Worm (Caenorhabditis elegans) whole organism, L4/young adult: ENCODE measurements around the gene T16G1.18.

Experiments used
- W03F9.2 ChIP-seq: fragments of 150-350 bp; optimal IDR thresholded peaks from 2 replicates; lab custom pipeline; 2014; ENCODE audit warnings: missing biosample characterization, missing genetic modification characterization
- dao-5 ChIP-seq: sonication (generic microtip); optimal IDR thresholded peaks from 2 replicates; lab custom pipeline; 2016; ENCODE audit warnings: missing genotype, missing genetic modification characterization, moderate library complexity, missing compliant biosample characterization
- him-1 ChIP-seq: sonication (generic microtip); optimal IDR thresholded peaks from 2 replicates; lab custom pipeline; 2016; ENCODE audit warnings: missing genotype, missing genetic modification reagents, missing genetic modification characterization, missing compliant biosample characterization

The T16G1.18 gene

ce11 chrV:12950812-12951528 lies at the start of gene T16G1.18, which contains the start of gene T16G1.9:
T16G1.18 (plus strand) TSS chrV:12951304.
T16G1.9 (minus strand) TSS chrV:12950862.
- TF ChIP-seq W03F9.2 (no peak), him-1 (no peak), dao-5 (no peak)

ce11 chrV:12904054-12904453 lies 47.0 kb upstream of the T16G1.18 start, which contains the start of gene ttr-27:
ttr-27 (minus strand) TSS chrV:12904098.
- no peak for TF ChIP-seq him-1
- no peak for TF ChIP-seq dao-5
- no peak for TF ChIP-seq W03F9.2

DNA sequence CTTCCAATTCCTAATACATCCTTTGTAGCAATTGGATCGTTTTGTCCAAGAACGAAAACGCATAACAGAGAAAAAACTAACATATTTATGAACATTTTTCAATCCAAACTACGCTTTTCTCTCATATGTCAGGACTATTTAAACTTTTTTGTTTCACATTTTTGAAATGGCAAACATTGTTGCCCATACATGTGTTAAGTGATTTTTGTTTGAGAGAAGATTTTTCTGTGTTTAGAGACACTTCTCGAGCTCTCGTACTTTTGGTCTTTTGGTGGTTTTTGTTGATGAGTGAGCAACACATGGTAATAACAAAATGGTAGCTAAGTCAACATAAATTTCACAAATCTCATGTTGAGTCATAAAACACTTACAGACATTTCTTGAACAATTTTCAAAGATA lies 46.0 kb upstream of the T16G1.18 start, which contains the start of gene ttr-28:
TSS of gene ttr-28 (minus strand) at position 101 of the 400 bp plus-strand sequence.
- TF ChIP-seq dao-5 (no peak), him-1 (no peak), W03F9.2 (no peak)

- TF ChIP-seq W03F9.2 (no peak), dao-5 (no peak), him-1 (no peak)
Measured at ce11 chrV:12906732-12907131, 44.4 kb upstream of the T16G1.18 start, which contains the start of gene ttr-29. ttr-29 (minus strand) TSS chrV:12906832.

DNA sequence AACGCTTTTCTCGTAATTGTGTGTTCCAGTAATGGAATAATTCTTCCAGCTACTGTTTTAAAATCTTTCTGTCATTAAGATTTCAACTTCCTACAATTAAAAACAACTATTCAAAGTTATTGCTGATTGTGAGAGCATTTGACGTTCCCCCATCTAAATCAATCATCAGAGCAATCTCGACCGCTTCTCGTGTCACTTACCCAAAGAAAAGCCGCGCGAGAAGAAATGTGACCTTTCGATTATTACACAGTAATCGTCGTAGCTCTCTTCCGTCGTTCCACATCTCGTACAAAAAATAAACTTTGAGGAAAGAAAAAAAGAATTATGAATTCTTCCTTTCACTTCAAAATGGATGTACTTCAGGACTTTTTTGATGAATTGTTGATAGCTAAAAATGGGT lies 43.7 kb upstream of the T16G1.18 start:
- TF ChIP-seq dao-5, result no peak
- TF ChIP-seq W03F9.2, result no peak
- TF ChIP-seq him-1, result no peak

ce11 chrV:12908614-12909013 lies 42.5 kb upstream of the T16G1.18 start:
- no peak for TF ChIP-seq him-1
- TF ChIP-seq W03F9.2, result no peak
- TF ChIP-seq dao-5, result no peak

- TF ChIP-seq dao-5 (no peak), him-1 (no peak), W03F9.2 (peak; percentile 40)
Measured at ce11 chrV:12909544-12910157, 41.5 kb upstream of the T16G1.18 start, which contains the start of gene nid-1. nid-1 (plus strand) TSS chrV:12910107.

DNA sequence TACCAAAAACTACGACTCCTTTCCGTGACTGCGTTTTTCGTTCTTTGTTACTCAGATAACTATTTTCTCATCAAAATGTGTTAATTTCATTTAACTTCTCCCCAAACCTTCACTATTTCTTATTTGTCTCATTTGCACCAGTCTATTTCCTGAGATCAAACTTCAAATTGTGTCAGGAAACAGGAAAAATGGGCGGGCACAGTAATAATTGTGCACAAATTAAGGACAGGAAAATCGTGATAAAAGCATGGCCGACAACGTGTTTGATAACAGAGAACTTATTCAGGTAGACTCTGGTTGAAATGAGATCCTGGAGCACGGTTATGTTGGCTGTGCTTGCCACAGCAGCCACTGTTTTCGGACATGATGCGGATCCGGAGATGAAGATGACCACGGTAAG lies 31.4 kb upstream of the T16G1.18 start, which contains the start of gene lipl-1:
TSS of gene lipl-1 (plus strand) at position 282 of the 400 bp plus-strand sequence.
- TF ChIP-seq him-1, result no peak
- no peak for TF ChIP-seq W03F9.2
- TF ChIP-seq dao-5, result no peak

DNA sequence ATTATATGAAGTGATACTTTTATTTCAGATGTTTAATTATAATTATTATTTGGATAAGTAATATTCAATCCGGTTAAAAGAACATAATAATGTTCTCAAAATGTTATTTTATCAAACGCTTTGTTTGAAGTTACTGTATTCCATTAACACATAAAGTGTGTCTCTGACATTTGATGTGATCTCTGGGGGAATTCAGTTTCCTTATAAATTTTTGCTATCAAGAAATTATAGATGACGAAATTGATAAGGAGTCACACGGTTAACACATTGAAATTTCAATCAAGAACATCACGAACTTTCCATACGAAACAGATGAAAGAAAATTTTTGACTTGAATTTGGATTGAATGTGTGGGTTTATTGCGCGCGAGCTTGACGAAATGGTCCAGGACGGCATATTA lies 29.4 kb upstream of the T16G1.18 start:
- TF ChIP-seq W03F9.2, result no peak
- TF ChIP-seq him-1, result no peak
- TF ChIP-seq dao-5, result no peak

- TF ChIP-seq dao-5 (no peak), him-1 (no peak)
Measured at ce11 chrV:12922308-12922707, 28.8 kb upstream of the T16G1.18 start, which contains the start of gene dhrs-4. dhrs-4 (plus strand) TSS chrV:12922608.

DNA sequence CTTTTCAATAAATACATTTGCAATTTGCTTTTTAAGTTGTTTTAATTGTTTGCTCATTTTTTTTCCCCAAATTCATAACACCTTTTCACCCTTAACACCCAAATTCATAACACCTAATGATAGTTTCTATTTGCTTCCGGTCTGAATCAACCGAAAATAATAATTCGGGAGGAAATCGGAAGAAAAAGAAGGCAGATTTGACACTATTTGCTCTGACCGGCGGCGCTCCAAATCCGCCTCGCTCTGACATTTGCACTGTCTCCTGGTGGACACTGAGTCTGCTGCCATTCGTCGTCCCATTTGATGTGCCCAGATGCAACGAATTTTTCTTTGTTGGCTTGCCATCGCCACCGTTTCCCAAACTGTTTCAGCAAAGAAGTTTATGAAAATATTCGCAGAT lies 27.0 kb upstream of the T16G1.18 start, which contains the start of gene pqn-67:
TSS of gene pqn-67 (plus strand) at position 301 of the 400 bp plus-strand sequence.
- TF ChIP-seq W03F9.2 (no peak), him-1 (no peak), dao-5 (no peak)

DNA sequence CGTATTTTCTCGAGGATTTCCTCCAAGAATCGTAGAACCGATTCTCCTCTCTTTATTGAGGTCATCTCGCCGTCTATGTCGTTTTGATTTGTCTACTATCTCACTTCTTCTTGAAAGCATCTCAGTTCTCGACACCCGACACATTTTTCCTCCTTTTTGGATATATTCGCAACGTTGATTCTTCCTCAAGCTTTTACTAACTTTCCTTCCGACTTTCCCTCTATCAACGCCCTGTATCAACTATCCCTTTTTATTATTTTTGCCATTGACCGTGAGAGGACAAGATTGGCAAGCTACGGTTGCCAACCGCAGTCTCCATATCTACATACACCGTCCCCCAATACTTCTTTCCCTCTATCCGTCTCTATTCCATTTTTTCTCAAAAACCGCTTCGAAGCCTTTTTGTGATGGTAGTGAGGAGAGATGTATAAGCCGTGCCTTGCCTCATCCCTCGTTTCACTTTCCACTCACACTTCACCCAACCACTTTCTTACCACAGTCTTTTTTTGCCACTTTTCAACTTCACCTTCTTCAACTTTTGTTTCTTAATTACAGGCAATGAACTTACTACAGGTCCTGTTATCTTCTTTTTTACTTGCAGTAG lies 22.1 kb upstream of the T16G1.18 start, which contains the start of gene T16G1.2:
TSS of gene T16G1.2 (plus strand) at position 554 of the 604 bp plus-strand sequence.
- TF ChIP-seq W03F9.2, result no peak
- TF ChIP-seq him-1, result no peak
- TF ChIP-seq dao-5, result no peak

DNA sequence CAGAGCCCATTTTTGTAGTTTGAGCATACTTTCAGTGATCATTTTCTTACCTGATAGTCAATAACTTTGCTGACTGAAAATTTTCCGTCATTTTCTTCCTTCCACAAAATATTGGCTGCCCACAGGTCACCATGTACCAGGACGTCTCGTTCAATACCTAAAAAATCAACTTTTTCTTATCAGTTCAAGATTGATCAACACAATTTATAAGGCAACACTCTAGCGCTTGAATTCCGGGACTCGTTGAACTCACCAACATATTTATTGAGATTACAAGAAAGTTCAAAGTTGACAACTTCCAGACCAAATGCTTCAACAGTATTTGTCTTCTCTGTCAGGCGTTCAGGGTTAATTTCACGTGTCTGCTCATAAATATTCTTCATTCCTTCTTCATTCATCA lies 17.4 kb upstream of the T16G1.18 start:
- TF ChIP-seq him-1, result no peak
- no peak for TF ChIP-seq W03F9.2
- TF ChIP-seq dao-5, result no peak

- no peak for TF ChIP-seq him-1
- no peak for TF ChIP-seq dao-5
- TF ChIP-seq W03F9.2, result no peak
Measured at ce11 chrV:12934976-12935375, 16.1 kb upstream of the T16G1.18 start, which contains the start of gene T16G1.7. T16G1.7 (minus strand) TSS chrV:12935112.

- TF ChIP-seq W03F9.2 (no peak), dao-5 (no peak), him-1 (no peak)
Measured at ce11 chrV:12937098-12937497, 14.0 kb upstream of the T16G1.18 start, which contains the start of gene T16G1.6. T16G1.6 (minus strand) TSS chrV:12937174.
